Fruit fly (Drosophila melanogaster) whole organism, embryonic: ENCODE results near the gene CG11178.
A peak's percentile ranks its signal among the peaks of the same experiment; 100 is the strongest.

Source experiments
- Adf1 ChIP-seq: fragments of 200-800 bp; sonication (Bioruptor generic); IDR thresholded peaks from 2 replicates; pipeline ENCODE4 v1.3.6; 2022; ENCODE audit warnings: missing biosample characterization, missing genetic modification characterization
- Antp ChIP-seq: fragments of 200-800 bp; sonication (Bioruptor generic); optimal IDR thresholded peaks from 3 replicates; lab custom pipeline; 2016; ENCODE audit warnings: missing biosample characterization, missing genetic modification characterization
- Asciz ChIP-seq: fragments of 200-800 bp; sonication (Bioruptor generic); optimal IDR thresholded peaks from 2 replicates; lab custom pipeline; 2017; ENCODE audit warnings: missing biosample characterization, mild to moderate bottlenecking, missing genetic modification characterization, missing genetic modification reagents
- B-H2 ChIP-seq: fragments of 200-800 bp; sonication (Bioruptor generic); optimal IDR thresholded peaks from 2 replicates; lab custom pipeline; 2018; ENCODE audit warnings: missing biosample characterization, mild to moderate bottlenecking, missing genetic modification characterization
- BtbVII ChIP-seq: fragments of 200-800 bp; sonication (Bioruptor generic); optimal IDR thresholded peaks from 3 replicates; lab custom pipeline; 2017; ENCODE audit warnings: missing biosample characterization, mild to moderate bottlenecking, missing genetic modification characterization
- CG10321 ChIP-seq: fragments of 200-800 bp; sonication (Bioruptor generic); IDR thresholded peaks from 2 replicates; pipeline ENCODE4 v1.3.6; 2022; ENCODE audit warnings: missing biosample characterization, missing genetic modification characterization
- CG10959 ChIP-seq: fragments of 200-800 bp; sonication (Bioruptor generic); IDR thresholded peaks from 2 replicates; pipeline ENCODE4 v1.3.6; 2022; ENCODE audit warnings: missing biosample characterization, missing genetic modification characterization
- CG11247 ChIP-seq: fragments of 200-800 bp; sonication (Bioruptor generic); IDR thresholded peaks from 2 replicates; pipeline ENCODE4 v1.3.6; 2022; ENCODE audit warnings: missing biosample characterization, missing genetic modification characterization
- CG1602 ChIP-seq: fragments of 200-800 bp; sonication (Bioruptor generic); optimal IDR thresholded peaks from 3 replicates; lab custom pipeline; 2016; ENCODE audit warnings: missing biosample characterization, missing genetic modification characterization
- CG16813 ChIP-seq: fragments of 200-800 bp; sonication (Bioruptor generic); IDR thresholded peaks from 3 replicates; pipeline ENCODE4 v1.3.6; 2022; ENCODE audit warnings: missing biosample characterization, missing genetic modification characterization; ENCODE audit not compliant: partially characterized antibody
- CG1792 ChIP-seq: fragments of 200-800 bp; sonication (Bioruptor generic); optimal IDR thresholded peaks from 2 replicates; lab custom pipeline; 2016; ENCODE audit warnings: missing biosample characterization, missing genetic modification characterization
- CG2875 ChIP-seq: fragments of 200-800 bp; sonication (Bioruptor generic); optimal IDR thresholded peaks from 2 replicates; lab custom pipeline; 2017; ENCODE audit warnings: missing biosample characterization, mild to moderate bottlenecking, missing genetic modification characterization, missing genetic modification reagents
- CG31365 ChIP-seq: fragments of 200-800 bp; sonication (Bioruptor generic); optimal IDR thresholded peaks from 2 replicates; lab custom pipeline; 2018; ENCODE audit warnings: missing biosample characterization, mild to moderate bottlenecking, missing genetic modification characterization
- CG4404 ChIP-seq: fragments of 200-800 bp; sonication (Bioruptor generic); IDR thresholded peaks from 2 replicates; pipeline ENCODE4 v1.3.6; 2022; ENCODE audit warnings: missing biosample characterization, missing genetic modification characterization
- CG4424 ChIP-seq: fragments of 200-800 bp; sonication (Bioruptor generic); optimal IDR thresholded peaks from 3 replicates; lab custom pipeline; 2016; ENCODE audit warnings: missing biosample characterization, missing genetic modification characterization
- CG6791 ChIP-seq: fragments of 200-800 bp; sonication (Bioruptor generic); IDR thresholded peaks from 3 replicates; pipeline ENCODE4 v1.3.6; 2022; ENCODE audit warnings: missing biosample characterization, missing genetic modification characterization; ENCODE audit not compliant: partially characterized antibody
- CTCF ChIP-seq: fragments of 200-800 bp; sonication (Bioruptor generic); optimal IDR thresholded peaks from 2 replicates; lab custom pipeline; 2017; ENCODE audit warnings: missing biosample characterization, mild to moderate bottlenecking, missing genetic modification characterization, moderate library complexity
- Dbx ChIP-seq: fragments of 200-800 bp; sonication (Bioruptor generic); IDR thresholded peaks from 3 replicates; pipeline ENCODE4 v1.3.6; 2022; ENCODE audit warnings: missing biosample characterization, missing genetic modification characterization
- E2f1 ChIP-seq: fragments of 200-800 bp; sonication (Bioruptor generic); IDR thresholded peaks from 2 replicates; pipeline ENCODE4 v1.3.6; 2022; ENCODE audit warnings: missing biosample characterization, missing genetic modification characterization
- Elba2 ChIP-seq: fragments of 200-800 bp; sonication (Bioruptor generic); optimal IDR thresholded peaks from 3 replicates; lab custom pipeline; 2016; ENCODE audit warnings: missing biosample characterization, missing genetic modification characterization
- HHEX ChIP-seq: fragments of 200-800 bp; sonication (Bioruptor generic); optimal IDR thresholded peaks from 3 replicates; lab custom pipeline; 2017; ENCODE audit warnings: missing biosample characterization, mild to moderate bottlenecking, missing genetic modification characterization, missing genetic modification reagents
- Lhr ChIP-seq: fragments of 200-800 bp; sonication (Bioruptor generic); optimal IDR thresholded peaks from 3 replicates; lab custom pipeline; 2017; ENCODE audit warnings: mild to moderate bottlenecking, missing biosample characterization, missing genetic modification reagents, missing genetic modification characterization
- Lpt ChIP-seq: fragments of >200 bp; optimal IDR thresholded peaks from 2 replicates; lab custom pipeline; 2018; ENCODE audit warnings: missing biosample characterization, missing genetic modification characterization
- MESR4 ChIP-seq: fragments of 200-800 bp; sonication (Bioruptor generic); optimal IDR thresholded peaks from 2 replicates; lab custom pipeline; 2018; ENCODE audit warnings: missing biosample characterization, mild to moderate bottlenecking, missing genetic modification characterization, moderate library complexity
- NC2β ChIP-seq: fragments of 200-800 bp; sonication (Bioruptor generic); optimal IDR thresholded peaks from 2 replicates; lab custom pipeline; 2016; ENCODE audit warnings: missing biosample characterization, missing genetic modification characterization
- NFAT ChIP-seq: fragments of 200-800 bp; sonication (Bioruptor generic); IDR thresholded peaks from 2 replicates; pipeline ENCODE4 v1.3.6; 2022; ENCODE audit warnings: missing biosample characterization, missing genetic modification characterization
- Sin3A ChIP-seq: fragments of >200 bp; optimal IDR thresholded peaks from 2 replicates; lab custom pipeline; 2018
- Sox102F ChIP-seq: fragments of 200-800 bp; sonication (Bioruptor generic); optimal IDR thresholded peaks from 2 replicates; lab custom pipeline; 2018; ENCODE audit warnings: missing biosample characterization, mild to moderate bottlenecking, missing genetic modification characterization, moderate library complexity
- bab2 ChIP-seq: fragments of 200-800 bp; sonication (Bioruptor generic); optimal IDR thresholded peaks from 2 replicates; lab custom pipeline; 2016; ENCODE audit warnings: missing biosample characterization, missing genetic modification characterization
- bsh ChIP-seq, 2 experiments: fragments of 200-800 bp; sonication (Bioruptor generic); optimal IDR thresholded peaks; 2 replicates each; lab custom pipeline; 2017 to 2018; ENCODE audit warnings: mild to moderate bottlenecking in 2 of 2, missing biosample characterization in 2 of 2, missing genetic modification characterization in 2 of 2, moderate library complexity in 1 of 2
- caup ChIP-seq: fragments of 200-800 bp; sonication (Bioruptor generic); optimal IDR thresholded peaks from 3 replicates; lab custom pipeline; 2017; ENCODE audit warnings: missing biosample characterization, mild to moderate bottlenecking, missing genetic modification characterization, moderate library complexity; ENCODE audit not compliant: severe bottlenecking
- crol ChIP-seq: fragments of 200-800 bp; sonication (Bioruptor generic); IDR thresholded peaks from 2 replicates; pipeline ENCODE4 v1.3.6; 2022; ENCODE audit warnings: missing biosample characterization, missing genetic modification characterization
- dpn ChIP-seq, 2 experiments: fragments of 200-800 bp; sonication (Bioruptor generic); optimal IDR thresholded peaks; 3 replicates each; lab custom pipeline; 2016; ENCODE audit warnings: missing biosample characterization in 2 of 2, missing genetic modification characterization in 2 of 2
- fd102C ChIP-seq: fragments of 200-800 bp; sonication (Bioruptor generic); optimal IDR thresholded peaks from 2 replicates; lab custom pipeline; 2018; ENCODE audit warnings: missing biosample characterization, mild to moderate bottlenecking, missing genetic modification characterization, moderate library complexity
- fd3F ChIP-seq: fragments of 200-800 bp; sonication (Bioruptor generic); optimal IDR thresholded peaks from 2 replicates; lab custom pipeline; 2018; ENCODE audit warnings: missing biosample characterization, mild to moderate bottlenecking, missing genetic modification characterization, moderate library complexity
- gsb-n ChIP-seq: fragments of 200-800 bp; sonication (Bioruptor generic); optimal IDR thresholded peaks from 3 replicates; lab custom pipeline; 2018; ENCODE audit warnings: missing biosample characterization, mild to moderate bottlenecking, missing genetic modification characterization
- jing ChIP-seq: fragments of 200-800 bp; sonication (Bioruptor generic); optimal IDR thresholded peaks from 2 replicates; lab custom pipeline; 2018; ENCODE audit warnings: missing biosample characterization, mild to moderate bottlenecking, missing genetic modification characterization
- kay ChIP-seq: fragments of 200-800 bp; sonication (Bioruptor generic); optimal IDR thresholded peaks from 2 replicates; lab custom pipeline; 2016; ENCODE audit warnings: missing biosample characterization, missing genetic modification characterization
- knrl ChIP-seq: fragments of 200-800 bp; sonication (Bioruptor generic); IDR thresholded peaks from 3 replicates; pipeline ENCODE4 v1.3.6; 2022; ENCODE audit warnings: missing biosample characterization, missing genetic modification characterization; ENCODE audit not compliant: partially characterized antibody
- lilli ChIP-seq: fragments of 200-800 bp; sonication (Bioruptor generic); optimal IDR thresholded peaks from 3 replicates; lab custom pipeline; 2016; ENCODE audit warnings: missing biosample characterization, missing genetic modification characterization
- nerfin-2 ChIP-seq: fragments of 200-800 bp; sonication (Bioruptor generic); IDR thresholded peaks from 2 replicates; pipeline ENCODE4 v1.3.6; 2022; ENCODE audit warnings: missing biosample characterization, missing genetic modification characterization; ENCODE audit not compliant: partially characterized antibody
- nmo ChIP-seq: fragments of 200-800 bp; sonication (Bioruptor generic); optimal IDR thresholded peaks from 2 replicates; lab custom pipeline; 2018; ENCODE audit warnings: missing biosample characterization, mild to moderate bottlenecking, missing genetic modification characterization, moderate library complexity
- pum ChIP-seq: fragments of 200-800 bp; sonication (Bioruptor generic); optimal IDR thresholded peaks from 2 replicates; lab custom pipeline; 2016; ENCODE audit warnings: missing biosample characterization, missing genetic modification characterization
- row ChIP-seq: fragments of 200-800 bp; sonication (Bioruptor generic); IDR thresholded peaks from 3 replicates; pipeline ENCODE4 v1.3.6; 2022; ENCODE audit warnings: missing biosample characterization, missing genetic modification characterization
- sc ChIP-seq, 3 experiments: fragments of >200 bp in 2 of 3; fragments of 200-800 bp in 1 of 3; sonication (Bioruptor generic) in 1 of 3; optimal IDR thresholded peaks; 2 replicates in 2 of 3; 3 replicates in 1 of 3; lab custom pipeline; 2017; ENCODE audit warnings: mild to moderate bottlenecking in 1 of 3, missing biosample characterization in 1 of 3, missing genetic modification characterization in 1 of 3, missing genetic modification reagents in 1 of 3
- scrt ChIP-seq: fragments of 200-800 bp; sonication (Bioruptor generic); optimal IDR thresholded peaks from 2 replicates; lab custom pipeline; 2018; ENCODE audit warnings: missing biosample characterization, mild to moderate bottlenecking, missing genetic modification characterization, moderate library complexity
- sens ChIP-seq: fragments of 200-800 bp; sonication (Bioruptor generic); peaks from one replicate; lab custom pipeline; 2016; ENCODE audit warnings: missing biosample characterization, missing genetic modification characterization
- sqz ChIP-seq: fragments of 200-800 bp; sonication (Bioruptor generic); optimal IDR thresholded peaks from 3 replicates; lab custom pipeline; 2018; ENCODE audit warnings: missing biosample characterization, mild to moderate bottlenecking, missing genetic modification characterization
- tap ChIP-seq: fragments of 200-800 bp; optimal IDR thresholded peaks from 3 replicates; lab custom pipeline; 2019; ENCODE audit warnings: missing biosample characterization, mild to moderate bottlenecking, missing genetic modification characterization, moderate library complexity
- twi ChIP-seq: fragments of 200-800 bp; optimal IDR thresholded peaks from 2 replicates; lab custom pipeline; 2019; ENCODE audit warnings: missing biosample characterization, mild to moderate bottlenecking, missing genetic modification characterization, moderate library complexity
- vvl ChIP-seq: fragments of 200-800 bp; sonication (Bioruptor generic); IDR thresholded peaks from 2 replicates; pipeline ENCODE4 v1.3.6; 2022; ENCODE audit warnings: missing biosample characterization, missing genetic modification characterization
- yki ChIP-seq: fragments of >200 bp; optimal IDR thresholded peaks from 3 replicates; lab custom pipeline; 2018

The CG11178 gene

dm6 chrX:13565490-13566156 is 39.9 kb upstream of the CG11178 start (continued):
- no peak for TF ChIP-seq CG11247 (GFP tag; lab: Robert Waterston, UW)
- no peak for TF ChIP-seq gsb-n (tag; lab: Kevin White, UChicago)
- no peak for TF ChIP-seq jing (GFP tag; lab: Kevin White, UChicago)
- TF ChIP-seq fd102C (GFP tag; lab: Kevin White, UChicago), result no peak
- no peak for TF ChIP-seq CG4424 (GFP tag; lab: Kevin White, UChicago)
- TF ChIP-seq crol (GFP tag; lab: Robert Waterston, UW), result peak; percentile 93
- no peak for TF ChIP-seq Asciz
- TF ChIP-seq sqz (GFP tag; lab: Kevin White, UChicago), result no peak
- TF ChIP-seq CG6791, result no peak
- TF ChIP-seq knrl (GFP tag; lab: Robert Waterston, UW), result no peak
- peak; percentile 13 for TF ChIP-seq sens
- TF ChIP-seq Sox102F (GFP tag; lab: Kevin White, UChicago), result peak; percentile 5
- TF ChIP-seq row (GFP tag; lab: Robert Waterston, UW), result peak; percentile 33; the same call in 1 of the 3 replicates
- no peak for TF ChIP-seq CTCF (GFP tag; lab: Kevin White, UChicago)
- TF ChIP-seq HHEX (GFP tag; lab: Kevin White, UChicago), result no peak
- no peak for TF ChIP-seq CG1792 (GFP tag; lab: Kevin White, UChicago)
- peak; percentile 47; the same call in 1 of the 2 replicates for TF ChIP-seq vvl (GFP tag; lab: Robert Waterston, UW)
- TF ChIP-seq MESR4 (GFP tag; lab: Kevin White, UChicago), result no peak
- TF ChIP-seq dpn (GFP tag; optimal IDR thresholded peaks at IDR 0.05; lab: Kevin White, UChicago), result no peak
- TF ChIP-seq lilli, result no peak
- no peak for TF ChIP-seq NFAT
- TF ChIP-seq tap (tag; lab: Kevin White, UChicago), result no peak
- no peak for TF ChIP-seq kay
- TF ChIP-seq pum, result no peak
- no peak for TF ChIP-seq CG4404
- no peak for TF ChIP-seq yki (lab: Kevin White, UChicago)
- TF ChIP-seq Dbx (GFP tag; lab: Robert Waterston, UW), result no peak
- no peak for TF ChIP-seq bab2 (GFP tag; lab: Kevin White, UChicago)
- peak in 1 of 2 experiments; percentile 10 for TF ChIP-seq bsh (GFP tag; optimal IDR thresholded peaks at IDR 0.05; lab: Kevin White, UChicago)
- TF ChIP-seq CG10321 (GFP tag; lab: Robert Waterston, UW), result no peak
- TF ChIP-seq sc (optimal IDR thresholded peaks at IDR 0.05; lab: Kevin White, UChicago), result no peak
- no peak for TF ChIP-seq sc (GFP tag; optimal IDR thresholded peaks at IDR 0.05; lab: Kevin White, UChicago)
- TF ChIP-seq B-H2 (GFP tag; lab: Kevin White, UChicago), result no peak
- TF ChIP-seq Sin3A, result no peak
- TF ChIP-seq Elba2 (GFP tag; lab: Kevin White, UChicago), result no peak
- 0 out of 2 replicates have a peak, but pooled peaks have one; percentile 13 for TF ChIP-seq E2f1 (GFP tag; lab: Robert Waterston, UW)
- TF ChIP-seq nerfin-2, result no peak
- TF ChIP-seq nmo (GFP tag; lab: Kevin White, UChicago), result peak; percentile 11
- TF ChIP-seq NC2β (GFP tag; lab: Kevin White, UChicago), result no peak
- TF ChIP-seq CG10959 (GFP tag; lab: Robert Waterston, UW), result no peak

dm6 chrX:13568127-13568526 is 37.4 kb upstream of the CG11178 start:
- TF ChIP-seq Adf1 (GFP tag; lab: Robert Waterston, UW), result no peak
- TF ChIP-seq Lhr (GFP tag; lab: Kevin White, UChicago), result no peak
- TF ChIP-seq CG4404, result no peak
- no peak for TF ChIP-seq Antp
- TF ChIP-seq Lpt, result no peak
- no peak for TF ChIP-seq CG1602 (GFP tag; lab: Kevin White, UChicago)
- TF ChIP-seq CG16813, result no peak
- TF ChIP-seq CG31365 (tag; lab: Kevin White, UChicago), result no peak
- no peak for TF ChIP-seq CG2875 (GFP tag; lab: Kevin White, UChicago)
- TF ChIP-seq caup, result no peak
- no peak for TF ChIP-seq MESR4 (GFP tag; lab: Kevin White, UChicago)
- no peak for TF ChIP-seq BtbVII (GFP tag; lab: Kevin White, UChicago)
- TF ChIP-seq fd3F (GFP tag; lab: Kevin White, UChicago), result no peak
- TF ChIP-seq twi (tag; lab: Kevin White, UChicago), result no peak
- TF ChIP-seq scrt (GFP tag; lab: Kevin White, UChicago), result no peak
